Fruit fly (Drosophila melanogaster) whole organism, prepupa: ENCODE measurements around the gene CG1951.

Source experiments
- Blimp-1 ChIP-seq: fragments of 200-800 bp; sonication (Bioruptor generic); optimal IDR thresholded peaks from 3 replicates; lab custom pipeline; 2017; ENCODE audit warnings: missing biosample characterization, missing genetic modification characterization, mild to moderate bottlenecking, moderate library complexity, missing genetic modification reagents
- CG10631 ChIP-seq: fragments of 200-800 bp; sonication (Bioruptor generic); optimal IDR thresholded peaks from 2 replicates; lab custom pipeline; 2016; ENCODE audit warnings: missing biosample characterization, missing genetic modification characterization
- CG10669 ChIP-seq: fragments of 200-800 bp; sonication (Bioruptor generic); optimal IDR thresholded peaks from 3 replicates; lab custom pipeline; 2018; ENCODE audit warnings: missing biosample characterization, mild to moderate bottlenecking, missing genetic modification characterization, moderate library complexity
- CG11294 ChIP-seq: fragments of 200-800 bp; sonication (Bioruptor generic); IDR thresholded peaks from 2 replicates; pipeline ENCODE4 v1.3.6; 2022; ENCODE audit warnings: missing biosample characterization, missing genetic modification characterization
- CG11762 ChIP-seq: fragments of 200-800 bp; sonication (Bioruptor generic); optimal IDR thresholded peaks from 3 replicates; lab custom pipeline; 2016; ENCODE audit warnings: missing biosample characterization, missing genetic modification characterization; ENCODE audit not compliant: insufficient read depth
- CG11902 ChIP-seq: fragments of 200-800 bp; sonication (Bioruptor generic); optimal IDR thresholded peaks from 3 replicates; lab custom pipeline; 2016; ENCODE audit warnings: missing biosample characterization, missing genetic modification characterization
- CG15336 ChIP-seq: fragments of 200-800 bp; sonication (Bioruptor generic); IDR thresholded peaks from 2 replicates; pipeline ENCODE4 v1.3.6; 2022; ENCODE audit warnings: missing biosample characterization, missing genetic modification characterization
- CG16779 ChIP-seq: fragments of 200-800 bp; sonication (Bioruptor generic); optimal IDR thresholded peaks from 3 replicates; lab custom pipeline; 2017; ENCODE audit warnings: missing biosample characterization, mild to moderate bottlenecking, missing genetic modification characterization
- CG3032 ChIP-seq: fragments of 200-800 bp; optimal IDR thresholded peaks from 2 replicates; lab custom pipeline; 2019; ENCODE audit warnings: missing biosample characterization, mild to moderate bottlenecking, missing genetic modification characterization, moderate library complexity
- CG6163 ChIP-seq: fragments of 200-800 bp; sonication (Bioruptor generic); IDR thresholded peaks from 3 replicates; pipeline ENCODE4 v1.3.6; 2022; ENCODE audit warnings: missing biosample characterization, missing genetic modification characterization
- CG6792 ChIP-seq: fragments of 200-800 bp; sonication (Bioruptor generic); optimal IDR thresholded peaks from 3 replicates; lab custom pipeline; 2016; ENCODE audit warnings: missing biosample characterization, missing genetic modification characterization
- CG6808 ChIP-seq: fragments of 200-800 bp; sonication (Bioruptor generic); optimal IDR thresholded peaks from 3 replicates; lab custom pipeline; 2017; ENCODE audit warnings: missing biosample characterization, missing genetic modification characterization, mild to moderate bottlenecking, moderate library complexity, missing genetic modification reagents
- CG6854 ChIP-seq: fragments of 200-800 bp; sonication (Bioruptor generic); optimal IDR thresholded peaks from 2 replicates; lab custom pipeline; 2017; ENCODE audit warnings: missing biosample characterization, mild to moderate bottlenecking, missing genetic modification characterization
- CG7368 ChIP-seq: fragments of 200-800 bp; sonication (Bioruptor generic); optimal IDR thresholded peaks from 3 replicates; lab custom pipeline; 2016; ENCODE audit warnings: missing biosample characterization, missing genetic modification characterization
- CG8119 ChIP-seq: fragments of 200-800 bp; sonication (Bioruptor generic); IDR thresholded peaks from 3 replicates; pipeline ENCODE4 v1.3.6; 2022; ENCODE audit warnings: missing biosample characterization, missing genetic modification characterization
- Eip78C ChIP-seq: fragments of 200-800 bp; sonication (Bioruptor generic); peaks from one replicate; lab custom pipeline; 2016; ENCODE audit warnings: missing biosample characterization, missing genetic modification characterization
- Ets21C ChIP-seq: fragments of 200-800 bp; sonication (Bioruptor generic); optimal IDR thresholded peaks from 3 replicates; lab custom pipeline; 2016; ENCODE audit warnings: missing biosample characterization, missing genetic modification characterization
- Ets96B ChIP-seq: fragments of 200-800 bp; optimal IDR thresholded peaks from 2 replicates; lab custom pipeline; 2019; ENCODE audit warnings: missing biosample characterization, mild to moderate bottlenecking, missing genetic modification characterization, moderate library complexity
- Hr38 ChIP-seq: sonication (Bioruptor generic); optimal IDR thresholded peaks from 2 replicates; lab custom pipeline; 2016; ENCODE audit warnings: missing biosample characterization, missing genetic modification characterization
- OdsH ChIP-seq: fragments of 200-800 bp; sonication (Bioruptor generic); optimal IDR thresholded peaks from 3 replicates; lab custom pipeline; 2016; ENCODE audit warnings: missing biosample characterization, missing genetic modification characterization
- Smox ChIP-seq: fragments of 200-800 bp; sonication (Bioruptor generic); optimal IDR thresholded peaks from 3 replicates; lab custom pipeline; 2016; ENCODE audit warnings: missing biosample characterization, missing genetic modification characterization
- Sox102F ChIP-seq: fragments of 200-800 bp; sonication (Bioruptor generic); optimal IDR thresholded peaks from 2 replicates; lab custom pipeline; 2016; ENCODE audit warnings: missing biosample characterization, mild to moderate bottlenecking, missing genetic modification characterization
- Sox14 ChIP-seq: fragments of 200-800 bp; sonication (Bioruptor generic); optimal IDR thresholded peaks from 3 replicates; lab custom pipeline; 2016; ENCODE audit warnings: missing biosample characterization, missing genetic modification characterization
- Sox15 ChIP-seq: fragments of 200-800 bp; sonication (Bioruptor generic); optimal IDR thresholded peaks from 3 replicates; lab custom pipeline; 2016; ENCODE audit warnings: missing biosample characterization, missing genetic modification characterization
- acj6 ChIP-seq: fragments of 200-800 bp; sonication (Bioruptor generic); optimal IDR thresholded peaks from 3 replicates; lab custom pipeline; 2016; ENCODE audit warnings: missing biosample characterization, missing genetic modification characterization
- cyc ChIP-seq: fragments of 200-800 bp; sonication (Bioruptor generic); optimal IDR thresholded peaks from 3 replicates; lab custom pipeline; 2016; ENCODE audit warnings: missing biosample characterization, missing genetic modification characterization
- eg ChIP-seq: fragments of 200-800 bp; sonication (Bioruptor generic); IDR thresholded peaks from 3 replicates; pipeline ENCODE4 v1.3.6; 2022; ENCODE audit warnings: missing biosample characterization, missing genetic modification characterization
- esn ChIP-seq: fragments of 200-800 bp; sonication (Bioruptor generic); optimal IDR thresholded peaks from 2 replicates; lab custom pipeline; 2016; ENCODE audit warnings: missing biosample characterization, mild to moderate bottlenecking, missing genetic modification characterization, moderate library complexity
- fd59A ChIP-seq: fragments of 200-800 bp; sonication (Bioruptor generic); optimal IDR thresholded peaks from 2 replicates; lab custom pipeline; 2017; ENCODE audit warnings: missing biosample characterization, mild to moderate bottlenecking, missing genetic modification characterization, missing genetic modification reagents
- fd85E ChIP-seq: fragments of 200-800 bp; sonication (Bioruptor generic); optimal IDR thresholded peaks from 3 replicates; lab custom pipeline; 2016; ENCODE audit warnings: missing biosample characterization, missing genetic modification characterization
- fkh ChIP-seq: fragments of 200-800 bp; sonication (Bioruptor generic); optimal IDR thresholded peaks from 3 replicates; lab custom pipeline; 2017; ENCODE audit warnings: missing biosample characterization, mild to moderate bottlenecking, missing genetic modification characterization, moderate library complexity
- lz ChIP-seq: fragments of 200-800 bp; sonication (Bioruptor generic); optimal IDR thresholded peaks from 3 replicates; lab custom pipeline; 2016; ENCODE audit warnings: missing biosample characterization, missing genetic modification characterization
- net ChIP-seq: fragments of 200-800 bp; sonication (Bioruptor generic); optimal IDR thresholded peaks from 3 replicates; lab custom pipeline; 2016; ENCODE audit warnings: missing biosample characterization, missing genetic modification characterization
- spab ChIP-seq: fragments of 200-800 bp; sonication (Bioruptor generic); optimal IDR thresholded peaks from 2 replicates; lab custom pipeline; 2017; ENCODE audit warnings: missing biosample characterization, mild to moderate bottlenecking, missing genetic modification characterization, missing genetic modification reagents

CG1951 gene

DNA sequence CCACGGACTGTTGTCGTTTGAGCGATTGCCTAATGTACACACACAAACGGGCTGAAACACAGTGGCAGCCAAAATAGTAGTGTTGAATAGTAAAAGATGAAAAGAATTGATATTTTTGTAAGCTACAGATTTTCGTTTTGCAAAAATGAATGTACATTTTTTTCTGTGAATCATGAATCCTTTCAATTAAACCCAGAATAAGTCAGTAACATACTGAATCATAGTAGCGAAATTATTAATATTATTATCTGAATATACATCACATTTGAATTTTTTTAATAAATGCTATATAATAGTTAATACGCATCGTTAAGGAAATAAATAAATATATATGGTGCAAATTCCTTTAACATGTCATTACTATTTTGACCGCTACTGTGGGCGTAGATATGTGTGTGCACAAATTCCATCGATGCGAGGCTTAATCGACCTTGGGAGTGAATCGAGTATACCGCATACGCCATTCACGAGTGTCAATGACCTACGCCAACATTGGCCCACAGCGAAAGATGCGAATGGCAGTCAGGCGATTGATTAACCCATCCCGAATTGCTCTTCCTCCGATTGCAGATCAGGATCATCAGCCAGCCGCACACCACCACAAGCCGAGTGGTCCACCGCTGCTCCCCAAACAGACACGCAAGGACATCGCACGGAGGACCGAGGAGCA lies 13.6 kb downstream of the CG1951 start:
- TF ChIP-seq CG15336, result peak; percentile 75
- TF ChIP-seq CG7368, result peak; percentile 20
- TF ChIP-seq Eip78C (GFP tag; lab: Kevin White, UChicago), result no peak
- TF ChIP-seq fd59A (GFP tag; lab: Kevin White, UChicago), result peak; percentile 27
- no peak for TF ChIP-seq CG16779 (tag; lab: Kevin White, UChicago)
- peak; percentile 11 for TF ChIP-seq lz (GFP tag; lab: Kevin White, UChicago)
- TF ChIP-seq CG6808 (GFP tag; lab: Kevin White, UChicago), result no peak
- peak; percentile 45 for TF ChIP-seq esn (GFP tag; lab: Kevin White, UChicago)
- TF ChIP-seq CG6163 (GFP tag; lab: Robert Waterston, UW), result 0 out of 3 replicates have a peak, but pooled peaks have one; percentile 48
- TF ChIP-seq fd85E, result no peak
- 0 out of 2 replicates have a peak, but pooled peaks have one; percentile 17 for TF ChIP-seq CG11294 (GFP tag; lab: Robert Waterston, UW)
- TF ChIP-seq CG11902 (GFP tag; lab: Kevin White, UChicago), result peak; percentile 17
- peak; percentile 60; the same call in 1 of the 3 replicates for TF ChIP-seq eg (GFP tag; lab: Robert Waterston, UW)
- peak; percentile 61 for TF ChIP-seq Ets96B (tag; lab: Kevin White, UChicago)
- peak; percentile 66; the same call in 2 of the 3 replicates for TF ChIP-seq CG8119 (GFP tag; lab: Robert Waterston, UW)
- TF ChIP-seq acj6 (GFP tag; lab: Kevin White, UChicago), result no peak
- peak; percentile 50 for TF ChIP-seq CG3032 (tag; lab: Kevin White, UChicago)
- no peak for TF ChIP-seq CG6792
- TF ChIP-seq Sox102F (GFP tag; lab: Kevin White, UChicago), result no peak
- TF ChIP-seq cyc (GFP tag; lab: Kevin White, UChicago), result no peak
- no peak for TF ChIP-seq Hr38 (GFP tag; lab: Kevin White, UChicago)
- no peak for TF ChIP-seq Sox15 (GFP tag; lab: Kevin White, UChicago)
- no peak for TF ChIP-seq spab
- TF ChIP-seq CG11762 (GFP tag; lab: Kevin White, UChicago), result peak; percentile 30
- TF ChIP-seq CG6854 (GFP tag; lab: Kevin White, UChicago), result no peak

dm6 chr3R:29049055-29049722 lies 22.2 kb downstream of the CG1951 start, which contains the start of gene CG11837:
CG11837 (plus strand) TSS chr3R:29049493.
- TF ChIP-seq net (GFP tag; lab: Kevin White, UChicago) (no peak), CG10631 (GFP tag; lab: Kevin White, UChicago) (no peak), CG11294 (GFP tag; lab: Robert Waterston, UW) (no peak), fkh (peak; percentile 74), CG6808 (GFP tag; lab: Kevin White, UChicago) (no peak), Blimp-1 (GFP tag; lab: Kevin White, UChicago) (no peak)

- TF ChIP-seq OdsH (GFP tag; lab: Kevin White, UChicago) (no peak), Sox102F (GFP tag; lab: Kevin White, UChicago) (no peak), eg (GFP tag; lab: Robert Waterston, UW) (no peak), Smox (GFP tag; lab: Kevin White, UChicago) (no peak), Sox14 (GFP tag; lab: Kevin White, UChicago) (no peak), Ets21C (GFP tag; lab: Kevin White, UChicago) (no peak), Ets96B (tag; lab: Kevin White, UChicago) (no peak), CG10669 (GFP tag; lab: Kevin White, UChicago) (no peak)
Observed at dm6 chr3R:29050756-29051155, 23.7 kb downstream of the CG1951 start, which contains the start of gene CG11841. CG11841 (plus strand) TSS chr3R:29051056.
